Fruit fly (Drosophila melanogaster) whole organism, wandering third instar larva: ENCODE data around the gene salt.

Experiments
- Abd-B ChIP-seq: fragments of >200 bp; optimal IDR thresholded peaks from 2 replicates; lab custom pipeline; 2017; ENCODE audit warnings: missing biosample characterization, missing genetic modification characterization
- CG32264 ChIP-seq: fragments of 200-800 bp; sonication (Bioruptor generic); optimal IDR thresholded peaks from 2 replicates; lab custom pipeline; 2016; ENCODE audit warnings: missing biosample characterization, missing genetic modification characterization
- CG9705 ChIP-seq: fragments of 200-800 bp; sonication (Bioruptor generic); optimal IDR thresholded peaks from 2 replicates; lab custom pipeline; 2018; ENCODE audit warnings: missing biosample characterization, mild to moderate bottlenecking, missing genetic modification characterization
- CrebA ChIP-seq: fragments of 200-800 bp; sonication (Bioruptor generic); optimal IDR thresholded peaks from 2 replicates; lab custom pipeline; 2016; ENCODE audit warnings: missing biosample characterization, mild to moderate bottlenecking, missing genetic modification characterization, borderline replicate concordance
- Dfd ChIP-seq: fragments of >200 bp; optimal IDR thresholded peaks from 2 replicates; lab custom pipeline; 2017; ENCODE audit warnings: missing biosample characterization, missing genetic modification characterization
- Dif ChIP-seq: fragments of 200-275, 200-300 bp; sonication (Bioruptor generic); optimal IDR thresholded peaks from 2 replicates; lab custom pipeline; 2018; ENCODE audit warnings: missing biosample characterization, missing genetic modification characterization; ENCODE audit not compliant: partially characterized antibody
- GATAd ChIP-seq: sonication (Bioruptor generic); optimal IDR thresholded peaks from 2 replicates; lab custom pipeline; 2016; ENCODE audit warnings: missing biosample characterization, missing genetic modification characterization
- Hnf4 ChIP-seq: fragments of 200-800 bp; sonication (Bioruptor generic); optimal IDR thresholded peaks from 2 replicates; lab custom pipeline; 2016; ENCODE audit warnings: missing biosample characterization, mild to moderate bottlenecking, missing genetic modification characterization
- Hr83 ChIP-seq: fragments of 200-300 bp; sonication (Bioruptor generic); optimal IDR thresholded peaks from 2 replicates; lab custom pipeline; 2016; ENCODE audit warnings: missing biosample characterization, mild to moderate bottlenecking, missing genetic modification characterization, moderate library complexity; ENCODE audit not compliant: poor library complexity, severe bottlenecking
- Jra ChIP-seq: sonication (Bioruptor generic); optimal IDR thresholded peaks from 2 replicates; lab custom pipeline; 2016; ENCODE audit warnings: missing biosample characterization, missing genetic modification characterization
- Mio ChIP-seq: sonication (Bioruptor generic); optimal IDR thresholded peaks from 2 replicates; lab custom pipeline; 2016; ENCODE audit warnings: missing biosample characterization, missing genetic modification characterization
- Myc ChIP-seq: fragments of >200 bp; optimal IDR thresholded peaks from 2 replicates; lab custom pipeline; 2017
- N ChIP-seq: fragments of >200 bp; optimal IDR thresholded peaks from 2 replicates; lab custom pipeline; 2018; ENCODE audit warnings: missing biosample characterization, missing external identifiers, missing genetic modification characterization
- OdsH ChIP-seq: fragments of 200-800 bp; sonication (Bioruptor generic); optimal IDR thresholded peaks from 2 replicates; lab custom pipeline; 2016; ENCODE audit warnings: missing biosample characterization, mild to moderate bottlenecking, missing genetic modification characterization
- Rel ChIP-seq, 2 experiments: fragments of 200-800 bp; sonication (Bioruptor generic) in 1 of 2; optimal IDR thresholded peaks; 2 replicates in 1 of 2; 3 replicates in 1 of 2; lab custom pipeline; 2016 to 2019; ENCODE audit warnings: mild to moderate bottlenecking in 2 of 2, missing biosample characterization in 2 of 2, missing genetic modification characterization in 2 of 2, moderate library complexity in 1 of 2
- Sp1 ChIP-seq: fragments of 200-800 bp; sonication (Bioruptor generic); optimal IDR thresholded peaks from 3 replicates; lab custom pipeline; 2019; ENCODE audit warnings: missing biosample characterization, mild to moderate bottlenecking, missing genetic modification characterization, moderate library complexity
- Vsx2 ChIP-seq: fragments of 200-300, 225-300 bp; sonication (Bioruptor generic); optimal IDR thresholded peaks from 2 replicates; lab custom pipeline; 2018; ENCODE audit warnings: missing biosample characterization, missing genetic modification characterization; ENCODE audit not compliant: partially characterized antibody
- br ChIP-seq: fragments of 200-800 bp; sonication (Bioruptor generic); optimal IDR thresholded peaks from 2 replicates; lab custom pipeline; 2016; ENCODE audit warnings: missing biosample characterization, missing genetic modification characterization
- brk ChIP-seq: fragments of 200-800 bp; sonication (Bioruptor generic); optimal IDR thresholded peaks from 2 replicates; lab custom pipeline; 2016; ENCODE audit warnings: missing biosample characterization, mild to moderate bottlenecking, missing genetic modification characterization
- dl ChIP-seq, 2 experiments: fragments of 175-275, 200-275 bp in 1 of 2; fragments of 200-275 bp in 1 of 2; sonication (Bioruptor generic); optimal IDR thresholded peaks; lab custom pipeline; 2018; ENCODE audit warnings: mild to moderate bottlenecking in 2 of 2, missing biosample characterization in 2 of 2, missing genetic modification characterization in 2 of 2, moderate library complexity in 2 of 2; ENCODE audit not compliant: partially characterized antibody in 2 of 2, insufficient read depth in 1 of 2
- dmrt93B ChIP-seq: fragments of 200-800 bp; sonication (Bioruptor generic); optimal IDR thresholded peaks from 2 replicates; lab custom pipeline; 2018; ENCODE audit warnings: missing biosample characterization, mild to moderate bottlenecking, missing genetic modification characterization
- dsf ChIP-seq: sonication (Bioruptor generic); optimal IDR thresholded peaks from 2 replicates; lab custom pipeline; 2016; ENCODE audit warnings: missing biosample characterization, missing genetic modification characterization, borderline replicate concordance
- ey ChIP-seq: fragments of 200-800 bp; sonication (Bioruptor generic); optimal IDR thresholded peaks from 2 replicates; lab custom pipeline; 2016; ENCODE audit warnings: missing biosample characterization, missing genetic modification characterization
- h ChIP-seq: fragments of 200-800 bp; sonication (Bioruptor generic); optimal IDR thresholded peaks from 3 replicates; lab custom pipeline; 2016; ENCODE audit warnings: missing biosample characterization, mild to moderate bottlenecking, missing genetic modification characterization
- jim ChIP-seq: fragments of 175-275, 200-325 bp; sonication (Bioruptor generic); optimal IDR thresholded peaks from 2 replicates; lab custom pipeline; 2016; ENCODE audit warnings: missing biosample characterization, mild to moderate bottlenecking, missing genetic modification characterization
- lola ChIP-seq: fragments of >200 bp; optimal IDR thresholded peaks from 2 replicates; lab custom pipeline; 2017; ENCODE audit warnings: missing biosample characterization, missing genetic modification characterization
- pan ChIP-seq: fragments of >200 bp; optimal IDR thresholded peaks from 2 replicates; lab custom pipeline; 2017
- psq ChIP-seq: fragments of 200-800 bp; sonication (Bioruptor generic); optimal IDR thresholded peaks from 3 replicates; lab custom pipeline; 2017; ENCODE audit warnings: missing biosample characterization, mild to moderate bottlenecking, missing genetic modification characterization, moderate library complexity
- rgr ChIP-seq: fragments of 200-800 bp; sonication (Bioruptor generic); optimal IDR thresholded peaks from 3 replicates; lab custom pipeline; 2016; ENCODE audit warnings: missing biosample characterization, mild to moderate bottlenecking, missing genetic modification characterization
- sage ChIP-seq: fragments of 200-800 bp; sonication (Bioruptor generic); optimal IDR thresholded peaks from 2 replicates; lab custom pipeline; 2016; ENCODE audit warnings: missing biosample characterization, mild to moderate bottlenecking, missing genetic modification characterization
- sv ChIP-seq: fragments of 200-800 bp; sonication (Bioruptor generic); optimal IDR thresholded peaks from 3 replicates; lab custom pipeline; 2016; ENCODE audit warnings: missing biosample characterization, missing genetic modification characterization
- tai ChIP-seq: sonication (Bioruptor generic); optimal IDR thresholded peaks from 2 replicates; lab custom pipeline; 2016; ENCODE audit warnings: missing biosample characterization, missing genetic modification characterization
- usp ChIP-seq: fragments of >200 bp; optimal IDR thresholded peaks from 2 replicates; lab custom pipeline; 2017; ENCODE audit warnings: missing biosample characterization, missing genetic modification characterization

Gene salt

dm6 chr3R:31754605-31755004 is at the start of gene salt:
TSS of gene salt (minus strand) at chr3R:31754705.
- TF ChIP-seq dmrt93B (GFP tag; lab: Kevin White, UChicago) (no peak), dl (GFP tag; optimal IDR thresholded peaks at IDR 0.05; lab: Kevin White, UChicago; ENCODE audit: insufficient read depth in 1 of 2, partially characterized antibody in 2 of 2) (no peak), Hnf4 (GFP tag; lab: Kevin White, UChicago) (no peak), sage (GFP tag; lab: Kevin White, UChicago) (no peak), Rel (GFP tag; optimal IDR thresholded peaks at IDR 0.05; lab: Kevin White, UChicago) (no peak), Rel (tag; optimal IDR thresholded peaks at IDR 0.05; lab: Kevin White, UChicago) (no peak), Jra (GFP tag; lab: Kevin White, UChicago) (no peak), tai (GFP tag; lab: Kevin White, UChicago) (no peak), ey (no peak), CG9705 (no peak), GATAd (no peak), dsf (GFP tag; lab: Kevin White, UChicago) (no peak), Myc (no peak), pan (no peak), Sp1 (GFP tag; lab: Kevin White, UChicago) (no peak)

DNA sequence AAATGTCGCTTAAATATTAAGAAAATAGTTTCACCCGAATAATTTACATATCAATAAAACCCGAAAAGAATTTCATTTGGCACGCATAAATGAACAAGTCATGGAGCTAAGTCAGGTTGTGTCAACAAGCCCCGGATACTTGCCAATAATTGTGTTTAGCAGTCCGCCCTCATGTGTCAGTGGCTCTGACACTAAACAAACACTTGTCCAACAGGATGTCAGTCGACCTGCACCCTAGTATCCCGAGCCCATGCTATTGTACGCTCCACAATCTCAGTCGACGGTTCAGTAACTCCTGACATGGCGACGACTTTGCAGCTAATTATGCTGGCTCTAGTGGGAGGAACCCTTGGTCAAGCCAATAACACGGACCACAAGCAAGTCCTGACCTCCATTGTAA is 46.2 kb upstream of the salt start, which contains the start of gene Ir100a:
Gene Ir100a, plus strand, starts transcription at position 301 of the 400 bp plus-strand sequence.
- no peak for TF ChIP-seq dl (GFP tag; optimal IDR thresholded peaks at IDR 0.05; lab: Kevin White, UChicago; ENCODE audit: insufficient read depth in 1 of 2, partially characterized antibody in 2 of 2)
- no peak for TF ChIP-seq rgr (GFP tag; lab: Kevin White, UChicago)
- no peak for TF ChIP-seq psq
- TF ChIP-seq OdsH (GFP tag; lab: Kevin White, UChicago), result no peak

- peak; percentile 30 for TF ChIP-seq N (GFP tag; lab: Kevin White, UChicago)
- TF ChIP-seq dl (GFP tag; optimal IDR thresholded peaks at IDR 0.05; lab: Kevin White, UChicago; ENCODE audit: insufficient read depth in 1 of 2, partially characterized antibody in 2 of 2), result peak in 1 of 2 experiments; percentile 14
- TF ChIP-seq usp, result no peak
- no peak for TF ChIP-seq Dfd (GFP tag; lab: Kevin White, UChicago)
- TF ChIP-seq CG32264 (GFP tag; lab: Kevin White, UChicago), result peak; percentile 13
- no peak for TF ChIP-seq h
- TF ChIP-seq, all 38 proteins: peak for 3
These were observed 40.0 kb upstream of the salt start for dm6 chr3R:31794457-31794856.

DNA sequence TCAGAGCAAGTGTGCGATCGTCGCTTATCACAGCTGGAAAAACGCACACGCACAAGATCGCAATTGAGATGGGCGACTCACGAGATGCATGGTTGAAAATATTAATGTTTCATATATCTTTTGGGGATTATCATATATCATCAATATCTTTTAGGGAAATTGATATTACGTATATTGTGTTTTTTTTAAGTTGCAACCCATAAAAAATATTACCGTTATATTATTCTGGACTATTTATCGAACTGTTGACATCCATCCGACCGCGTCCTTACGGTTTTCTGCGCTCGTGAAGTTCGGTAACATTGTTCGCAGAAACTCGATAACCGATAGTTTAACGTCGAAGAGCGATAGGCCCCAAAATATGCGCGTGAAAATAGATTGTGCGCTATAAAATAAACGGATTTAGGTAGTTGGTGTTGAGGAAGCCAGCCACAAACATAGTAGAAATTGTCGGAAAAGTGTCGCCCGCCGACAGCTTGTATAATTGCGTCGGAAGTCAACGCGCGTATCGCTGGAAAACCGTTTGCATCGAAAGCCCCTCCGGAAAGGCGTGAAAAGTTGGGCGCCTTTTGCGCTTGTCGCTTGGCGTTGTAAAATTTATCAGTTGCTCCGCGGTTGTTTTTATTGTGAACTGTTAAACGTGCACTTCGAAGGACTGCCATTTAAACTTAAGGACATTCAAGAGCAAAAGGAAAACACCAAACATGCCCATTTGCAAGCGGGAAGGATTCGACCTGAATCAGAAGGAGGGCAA is 39.3 kb upstream of the salt start, which contains the start of the genes Mccc1 and Acf:
Gene Mccc1, minus strand, starts transcription at position 244 of the 754 bp plus-strand sequence.
Gene Acf, plus strand, starts transcription at position 318 of the 754 bp plus-strand sequence.
- TF ChIP-seq brk (no peak), usp (no peak), GATAd (peak; percentile 38), psq (peak; percentile 17), sv (peak; percentile 36), h (no peak), Hr83 (peak; percentile 44), CG9705 (no peak), OdsH (GFP tag; lab: Kevin White, UChicago) (no peak), dsf (GFP tag; lab: Kevin White, UChicago) (peak; percentile 23), Dif (GFP tag; lab: Kevin White, UChicago) (no peak), lola (GFP tag; lab: Kevin White, UChicago) (no peak), CG32264 (GFP tag; lab: Kevin White, UChicago) (peak; percentile 10)

DNA sequence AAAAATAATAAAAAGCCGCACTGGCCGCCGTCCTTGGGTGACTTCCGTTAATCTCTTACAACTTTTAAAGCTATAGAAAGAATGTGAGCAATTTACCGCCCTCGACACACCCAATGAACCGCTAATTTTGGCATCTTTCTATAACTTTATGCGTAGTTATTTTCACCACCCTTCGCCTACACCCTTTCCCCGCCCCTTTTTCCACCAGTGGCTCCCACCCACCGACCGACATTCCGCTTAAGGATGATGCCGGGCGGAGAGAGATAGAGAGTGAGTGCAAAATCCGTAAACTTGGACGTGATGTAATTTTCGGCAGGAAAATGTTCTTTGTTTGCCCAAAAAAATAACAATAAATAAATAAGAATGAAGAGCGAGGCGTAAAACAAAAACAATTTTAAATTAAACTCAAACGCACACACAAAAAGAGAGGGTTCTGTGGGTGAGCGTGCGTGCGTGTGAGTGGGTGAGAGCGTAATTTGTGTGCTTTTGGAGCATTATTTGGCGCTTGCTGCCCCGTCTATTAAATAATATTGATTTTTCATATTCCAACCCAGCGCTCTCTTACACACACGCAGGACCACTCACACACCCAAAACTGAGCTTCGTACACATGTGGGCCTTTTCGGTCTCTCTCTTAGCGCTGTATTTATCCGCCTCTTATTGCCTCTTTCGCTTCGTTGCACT is 23.1 kb upstream of the salt start:
- no peak for TF ChIP-seq dmrt93B (GFP tag; lab: Kevin White, UChicago)
- TF ChIP-seq dl (GFP tag; optimal IDR thresholded peaks at IDR 0.05; lab: Kevin White, UChicago; ENCODE audit: insufficient read depth in 1 of 2, partially characterized antibody in 2 of 2), result no peak
- TF ChIP-seq CrebA, result no peak
- no peak for TF ChIP-seq jim (GFP tag; lab: Kevin White, UChicago)
- no peak for TF ChIP-seq Vsx2 (GFP tag; lab: Kevin White, UChicago)
- peak; percentile 17 for TF ChIP-seq psq
- peak; percentile 66 for TF ChIP-seq Dif (GFP tag; lab: Kevin White, UChicago)
- no peak for TF ChIP-seq br (GFP tag; lab: Kevin White, UChicago)
- peak; percentile 20 for TF ChIP-seq Rel (GFP tag; optimal IDR thresholded peaks at IDR 0.05; lab: Kevin White, UChicago)
- TF ChIP-seq Rel (tag; optimal IDR thresholded peaks at IDR 0.05; lab: Kevin White, UChicago), result no peak
- TF ChIP-seq usp, result no peak
- no peak for TF ChIP-seq Abd-B (GFP tag; lab: Kevin White, UChicago)
- no peak for TF ChIP-seq Mio (GFP tag; lab: Kevin White, UChicago)
- peak; percentile 9 for TF ChIP-seq OdsH (GFP tag; lab: Kevin White, UChicago)
- TF ChIP-seq rgr (GFP tag; lab: Kevin White, UChicago), result no peak
